Worm (Caenorhabditis elegans) whole organism, L2 larva: ENCODE measurements around the gene ndus-8.

Experiments
- nhr-11 ChIP-seq: fragments of 150-350 bp; optimal IDR thresholded peaks from 2 replicates; lab custom pipeline; 2014; ENCODE audit warnings: missing biosample characterization, missing genetic modification characterization
- nhr-6 ChIP-seq: fragments of 150-350 bp; optimal IDR thresholded peaks from 2 replicates; lab custom pipeline; 2014; ENCODE audit warnings: missing biosample characterization, missing genetic modification characterization

DNA sequence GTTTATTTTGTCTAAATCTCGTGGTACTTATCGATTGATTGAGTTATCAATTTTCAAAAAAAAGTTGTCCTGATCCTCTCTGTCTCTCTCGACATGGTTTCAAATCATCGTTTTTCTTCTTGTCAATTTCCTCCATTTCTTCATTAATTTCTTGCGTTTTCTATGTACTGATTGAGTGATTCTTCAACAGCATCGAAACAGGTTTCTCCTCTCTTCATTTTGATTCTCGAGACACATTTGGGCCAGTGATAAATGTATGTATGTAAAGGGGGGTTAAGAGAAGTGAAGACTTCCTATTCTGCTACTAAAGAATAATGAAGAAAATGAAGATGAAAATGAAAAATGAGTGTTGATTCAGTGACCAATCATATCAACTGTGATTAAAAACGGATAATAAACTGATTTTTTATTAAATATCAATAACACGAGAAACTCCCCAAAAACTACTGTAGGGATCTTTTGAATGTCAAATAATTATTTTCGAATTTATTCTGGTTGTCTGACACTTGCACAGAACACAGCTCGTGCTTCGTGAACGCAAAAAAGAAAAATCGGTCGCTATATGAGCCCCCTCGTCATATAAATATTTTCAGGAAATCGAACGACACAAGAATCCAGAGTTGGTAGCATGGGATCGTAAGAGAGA, 30.7 kb downstream of the ndus-8 start:
- TF ChIP-seq nhr-6 (tag; lab: Kevin White, UChicago) (no peak), nhr-11 (tag; lab: Kevin White, UChicago) (no peak)
